Fruit fly (Drosophila melanogaster): Measurements from ENCODE around the gene DPCoAC.

DPCoAC gene

DNA sequence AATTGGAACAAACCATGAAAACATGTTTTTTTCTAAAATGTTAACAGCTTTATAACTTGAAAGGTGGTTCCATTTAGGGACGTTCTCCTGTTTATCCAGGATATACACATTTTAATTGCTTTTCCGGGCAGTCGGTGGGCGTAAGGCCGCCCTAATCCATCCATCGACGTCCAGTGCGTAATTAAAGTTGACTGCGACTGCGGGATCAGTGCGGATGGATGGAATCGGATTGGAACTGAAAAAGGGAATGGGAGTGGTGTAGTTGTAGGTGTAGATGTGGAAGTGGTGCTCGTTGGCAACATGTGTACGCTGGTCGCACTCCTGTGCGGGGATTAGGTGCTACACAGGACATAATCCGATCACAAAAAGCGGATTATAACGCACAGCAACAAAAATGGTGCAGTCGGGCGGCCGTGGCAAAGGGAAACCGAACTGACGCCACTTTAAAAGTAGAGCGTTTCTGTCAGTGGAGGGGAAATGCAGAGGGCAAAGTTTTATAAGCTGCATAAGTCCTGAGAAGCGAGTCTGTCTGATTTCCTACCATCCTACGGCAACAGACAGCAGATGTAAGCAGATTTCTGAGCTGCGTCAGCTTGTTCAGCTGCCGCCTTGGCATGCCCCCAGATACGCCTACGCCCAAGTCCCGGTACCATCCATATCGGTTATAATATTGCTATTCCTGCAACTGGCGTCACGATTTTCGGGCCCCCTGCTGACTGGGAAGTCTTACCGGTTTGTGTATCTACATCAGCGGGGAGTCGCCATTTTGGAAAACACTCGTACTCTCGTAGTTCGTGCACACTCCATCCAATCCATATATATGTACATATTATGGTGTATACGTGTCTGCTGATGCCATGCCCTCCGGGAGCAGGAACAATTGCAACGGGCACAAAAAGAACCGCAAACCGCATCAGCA, 40.2 kb upstream of the DPCoAC start:
- TF ChIP-seq kay (GFP tag; ENCODE audit: borderline replicate concordance) (no peak), CG12768 (GFP tag; optimal IDR thresholded peaks at IDR 0.05) (no peak), CG11617 (GFP tag; optimal IDR thresholded peaks at IDR 0.05) (no peak), toe (GFP tag; optimal IDR thresholded peaks at IDR 0.05) (no peak), cic (GFP tag; optimal IDR thresholded peaks at IDR 0.05) (no peak), pad (GFP tag; optimal IDR thresholded peaks at IDR 0.05) (no peak), ovo (GFP tag; optimal IDR thresholded peaks at IDR 0.05) (no peak), CG33017 (tag; optimal IDR thresholded peaks at IDR 0.05) (no peak), tj (GFP tag; optimal IDR thresholded peaks at IDR 0.05) (no peak), Crg-1 (GFP tag; optimal IDR thresholded peaks at IDR 0.05) (no peak)

DNA sequence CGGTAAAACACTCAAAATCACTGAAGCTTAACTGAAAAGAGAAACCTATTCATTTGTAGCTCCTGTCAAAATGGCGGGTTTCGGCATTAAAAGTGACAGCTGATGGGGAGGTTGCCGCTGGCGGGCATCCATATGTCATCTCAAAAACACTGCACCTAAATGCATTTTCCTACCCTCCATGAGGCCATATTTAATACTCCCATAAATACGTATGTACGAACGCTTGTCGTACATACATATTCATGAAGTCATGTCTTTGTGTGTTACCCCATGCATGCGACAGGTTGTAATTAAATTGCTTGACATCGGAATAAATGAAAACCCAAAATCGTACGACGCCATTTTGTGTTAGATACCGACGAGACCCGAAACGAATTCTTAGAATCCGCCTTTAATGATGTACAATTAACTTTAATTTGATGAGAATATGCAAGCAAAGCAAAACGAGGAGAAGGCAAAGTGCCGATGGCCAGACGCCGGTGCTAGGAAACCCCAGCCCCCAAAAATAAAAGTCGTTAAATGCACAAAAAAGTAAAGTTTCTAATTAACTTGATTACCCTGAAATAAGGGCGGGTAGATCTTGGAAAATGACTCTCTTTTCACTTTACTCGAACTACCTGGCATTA, 39.0 kb upstream of the DPCoAC start:
- TF ChIP-seq tj (GFP tag; optimal IDR thresholded peaks at IDR 0.05) (peak; percentile 10), CG1620 (GFP tag; optimal IDR thresholded peaks at IDR 0.05) (no peak), Hr96 (GFP tag; optimal IDR thresholded peaks at IDR 0.05) (no peak)

DNA sequence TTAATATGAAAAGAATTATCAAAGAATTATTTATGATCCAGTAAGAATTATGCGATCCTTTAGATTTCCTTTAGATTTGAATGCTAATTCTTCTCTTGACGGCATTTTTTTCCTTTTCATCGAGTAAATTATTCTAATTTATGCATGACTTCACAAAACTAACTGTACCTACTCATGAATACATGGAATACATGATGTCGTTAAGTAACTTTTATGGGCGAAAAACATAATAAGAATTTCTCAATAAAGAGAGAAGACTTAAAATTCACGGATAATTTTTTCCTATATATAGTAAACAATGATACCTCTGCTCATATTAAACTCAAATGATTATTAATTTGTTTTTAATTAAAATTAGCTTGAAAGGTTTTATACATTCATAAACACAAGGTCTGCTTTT, 38.4 kb upstream of the DPCoAC start:
- no peak for TF ChIP-seq tj (GFP tag; optimal IDR thresholded peaks at IDR 0.05)

DNA sequence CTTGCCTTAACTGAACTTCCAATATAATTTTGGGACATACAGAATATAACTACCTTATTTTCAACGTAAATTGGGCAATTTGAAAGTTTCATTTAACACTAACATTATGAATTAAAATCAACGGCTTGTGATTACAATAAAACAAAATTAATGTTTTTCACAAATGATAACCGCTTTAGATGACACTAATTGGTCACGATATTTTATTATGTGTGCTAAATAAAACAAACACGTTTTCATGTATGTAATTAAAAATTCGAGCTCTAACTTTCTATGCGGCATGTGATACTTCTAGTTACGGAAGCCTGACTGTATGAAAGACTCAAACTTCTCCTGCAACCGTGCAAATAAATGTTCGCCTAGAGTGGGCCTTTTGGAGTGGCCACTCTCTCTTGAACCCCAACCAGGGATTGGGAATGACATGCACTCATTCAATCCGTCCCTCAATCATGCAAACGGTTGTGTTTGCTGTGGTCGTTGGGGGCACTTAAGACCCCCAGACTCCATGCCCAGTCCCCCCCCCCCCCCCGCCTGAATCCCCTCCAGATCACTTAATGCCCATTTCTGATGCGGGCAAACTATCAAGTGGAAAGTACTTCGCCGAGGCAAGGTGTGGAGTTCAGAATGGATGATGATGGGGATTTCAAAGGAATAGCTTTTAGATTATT, 37.8 kb upstream of the DPCoAC start:
- no peak for TF ChIP-seq toe (GFP tag; optimal IDR thresholded peaks at IDR 0.05)
- TF ChIP-seq CG5204 (GFP tag; optimal IDR thresholded peaks at IDR 0.05), result no peak
- TF ChIP-seq Crg-1 (GFP tag; optimal IDR thresholded peaks at IDR 0.05), result no peak
- TF ChIP-seq Clk (GFP tag; optimal IDR thresholded peaks at IDR 0.05), result no peak
- TF ChIP-seq pad (GFP tag; optimal IDR thresholded peaks at IDR 0.05), result no peak
- no peak for TF ChIP-seq CG14711 (tag; optimal IDR thresholded peaks at IDR 0.05)
- no peak for TF ChIP-seq CG1620 (GFP tag; optimal IDR thresholded peaks at IDR 0.05)
- no peak for TF ChIP-seq CG7045 (GFP tag; optimal IDR thresholded peaks at IDR 0.05)
- TF ChIP-seq Mnt (GFP tag; optimal IDR thresholded peaks at IDR 0.05), result no peak

DNA sequence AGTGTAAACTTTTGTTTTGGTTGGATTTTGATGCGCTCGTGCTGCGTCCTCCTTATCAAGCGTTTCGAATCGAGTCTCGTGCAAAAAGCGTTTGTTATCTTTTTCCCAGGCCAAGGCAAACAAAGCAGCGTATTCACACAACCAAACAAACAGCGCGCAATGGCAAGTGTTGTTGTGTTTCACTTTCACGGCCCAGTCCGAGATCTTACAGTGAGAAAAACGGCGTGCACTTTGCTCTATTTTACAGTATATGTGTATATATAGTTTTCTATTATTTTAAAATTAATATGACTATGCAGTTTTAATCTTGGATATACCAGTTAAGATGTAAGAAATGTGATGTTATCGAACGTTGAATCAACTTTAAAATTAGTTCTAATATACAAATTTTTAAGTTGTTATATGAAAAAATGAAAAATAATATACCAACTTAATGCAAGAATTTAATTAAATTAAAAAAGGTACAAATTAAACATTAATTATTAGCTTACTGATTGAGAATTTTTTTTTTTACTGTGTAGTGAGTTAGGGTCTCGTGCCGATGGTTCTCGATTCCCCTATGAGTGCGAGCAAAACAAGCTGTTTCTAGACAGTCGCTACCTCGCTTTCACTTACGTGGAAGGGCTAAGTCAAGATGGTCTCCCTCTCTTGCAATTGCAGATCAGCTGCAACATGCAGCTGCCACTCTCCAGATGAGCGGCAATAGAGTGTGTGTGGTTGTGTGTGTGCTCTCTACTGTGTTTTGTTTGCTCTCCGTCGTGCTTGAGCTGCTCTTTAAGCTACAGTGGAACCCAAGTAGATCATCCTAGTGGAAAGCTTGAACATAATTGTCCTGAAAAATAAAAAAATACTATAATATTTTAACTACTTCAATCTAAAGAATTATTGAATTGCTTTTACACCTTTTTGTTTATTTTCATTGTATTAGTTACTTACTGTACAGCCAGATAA, 37.0 kb upstream of the DPCoAC start:
- no peak for TF ChIP-seq CG5204 (GFP tag; optimal IDR thresholded peaks at IDR 0.05)
- no peak for TF ChIP-seq CG1620 (GFP tag; optimal IDR thresholded peaks at IDR 0.05)
- TF ChIP-seq pad (GFP tag; optimal IDR thresholded peaks at IDR 0.05), result peak; percentile 66
- TF ChIP-seq ovo (GFP tag; optimal IDR thresholded peaks at IDR 0.05), result no peak
- peak; percentile 86 for TF ChIP-seq CG14711 (tag; optimal IDR thresholded peaks at IDR 0.05)
- peak; percentile 74 for TF ChIP-seq CG7045 (GFP tag; optimal IDR thresholded peaks at IDR 0.05)
- TF ChIP-seq CG33017 (tag; optimal IDR thresholded peaks at IDR 0.05), result peak; percentile 84
- TF ChIP-seq CG12768 (GFP tag; optimal IDR thresholded peaks at IDR 0.05), result peak; percentile 72
- TF ChIP-seq Mnt (GFP tag; optimal IDR thresholded peaks at IDR 0.05), result no peak
- no peak for TF ChIP-seq toe (GFP tag; optimal IDR thresholded peaks at IDR 0.05)
- TF ChIP-seq cic (GFP tag; optimal IDR thresholded peaks at IDR 0.05), result no peak
- TF ChIP-seq Crg-1 (GFP tag; optimal IDR thresholded peaks at IDR 0.05), result no peak
- TF ChIP-seq cnc (optimal IDR thresholded peaks at IDR 0.05), result no peak
- TF ChIP-seq Hr96 (GFP tag; optimal IDR thresholded peaks at IDR 0.05), result no peak
- no peak for TF ChIP-seq kay (GFP tag; ENCODE audit: borderline replicate concordance)
- peak; percentile 87 for TF ChIP-seq bab1 (GFP tag; optimal IDR thresholded peaks at IDR 0.05)
- TF ChIP-seq tj (GFP tag; optimal IDR thresholded peaks at IDR 0.05), result peak; percentile 51
- peak; percentile 84 for TF ChIP-seq CG7101 (tag; optimal IDR thresholded peaks at IDR 0.05)
- peak; percentile 15 for TF ChIP-seq Clk (GFP tag; optimal IDR thresholded peaks at IDR 0.05)
- TF ChIP-seq CG11617 (GFP tag; optimal IDR thresholded peaks at IDR 0.05), result peak; percentile 79

DNA sequence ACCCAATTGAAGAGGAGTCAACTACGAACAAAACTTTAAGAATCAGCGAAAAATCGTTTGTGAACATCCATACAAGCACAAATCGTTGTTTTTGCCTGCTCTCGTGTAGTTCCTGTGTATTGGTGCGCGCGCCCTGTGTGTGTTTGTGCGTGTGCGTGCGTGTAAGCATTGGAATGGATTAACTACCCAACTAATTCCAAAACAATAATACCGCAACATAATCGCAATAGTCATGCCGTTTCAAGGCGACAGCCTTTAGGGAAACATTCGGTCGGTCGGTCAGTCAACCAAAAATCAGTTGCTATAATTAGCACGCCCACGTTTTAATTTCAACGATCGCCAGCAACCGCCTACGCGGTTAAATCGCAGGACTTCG, 36.0 kb upstream of the DPCoAC start:
- no peak for TF ChIP-seq cnc (optimal IDR thresholded peaks at IDR 0.05)
- TF ChIP-seq CG12768 (GFP tag; optimal IDR thresholded peaks at IDR 0.05), result no peak
- no peak for TF ChIP-seq CG5204 (GFP tag; optimal IDR thresholded peaks at IDR 0.05)
- no peak for TF ChIP-seq CG11617 (GFP tag; optimal IDR thresholded peaks at IDR 0.05)
- no peak for TF ChIP-seq CG7045 (GFP tag; optimal IDR thresholded peaks at IDR 0.05)
- no peak for TF ChIP-seq CG14711 (tag; optimal IDR thresholded peaks at IDR 0.05)
- TF ChIP-seq pad (GFP tag; optimal IDR thresholded peaks at IDR 0.05), result no peak
- no peak for TF ChIP-seq bab1 (GFP tag; optimal IDR thresholded peaks at IDR 0.05)
- no peak for TF ChIP-seq toe (GFP tag; optimal IDR thresholded peaks at IDR 0.05)
- no peak for TF ChIP-seq kay (GFP tag; ENCODE audit: borderline replicate concordance)
- no peak for TF ChIP-seq Clk (GFP tag; optimal IDR thresholded peaks at IDR 0.05)
- no peak for TF ChIP-seq CG33017 (tag; optimal IDR thresholded peaks at IDR 0.05)
- TF ChIP-seq cic (GFP tag; optimal IDR thresholded peaks at IDR 0.05), result no peak
